Fruit fly (Drosophila melanogaster): ENCODE data around the gene ase.
A peak's percentile ranks its signal among the peaks of the same experiment; 100 is the strongest.

The ase gene

dm6 chrX:499589-500041 lies 39.1 kb downstream of the ase start (continued):
- TF ChIP-seq Doc3 (GFP tag; IDR thresholded peaks at IDR 0.05; ENCODE audit: partially characterized antibody) = no peak
- TF ChIP-seq CG9817 (tag; optimal IDR thresholded peaks at IDR 0.05) = peak; percentile 80
- peak; percentile 61 for TF ChIP-seq MTF-1 (GFP tag; optimal IDR thresholded peaks at IDR 0.05; ENCODE audit: borderline replicate concordance)
- TF ChIP-seq CG33213 (GFP tag; optimal IDR thresholded peaks at IDR 0.05) = peak; percentile 64
- peak; percentile 63; the same call in 1 of the 2 replicates for TF ChIP-seq CG32767 (GFP tag; IDR thresholded peaks at IDR 0.05)
- peak; percentile 46; the same call in 1 of the 2 replicates for TF ChIP-seq wor (GFP tag; IDR thresholded peaks at IDR 0.05)
- TF ChIP-seq CG15269 (tag; optimal IDR thresholded peaks at IDR 0.05) = peak; percentile 86
- TF ChIP-seq stc (GFP tag; IDR thresholded peaks at IDR 0.05) = peak; percentile 68
- peak; percentile 90 for TF ChIP-seq CG7556 (GFP tag; optimal IDR thresholded peaks at IDR 0.05)
- peak; percentile 45 for TF ChIP-seq pfk (GFP tag; optimal IDR thresholded peaks at IDR 0.05)
- TF ChIP-seq pzg (GFP tag; optimal IDR thresholded peaks at IDR 0.05) = peak; percentile 2
- TF ChIP-seq ab (GFP tag; optimal IDR thresholded peaks at IDR 0.05) = no peak
- TF ChIP-seq slbo (GFP tag; IDR thresholded peaks at IDR 0.05) = peak; percentile 69; the same call in 1 of the 2 replicates
- peak; percentile 84 for TF ChIP-seq nau (GFP tag; optimal IDR thresholded peaks at IDR 0.05)
- no peak for TF ChIP-seq lov (optimal IDR thresholded peaks at IDR 0.05)
- no peak for TF ChIP-seq lov (GFP tag; IDR thresholded peaks at IDR 0.05)
- peak; percentile 76 for TF ChIP-seq CG1792 (GFP tag; optimal IDR thresholded peaks at IDR 0.05)
- TF ChIP-seq CG33557 (GFP tag; optimal IDR thresholded peaks at IDR 0.05) = peak; percentile 34
- no peak for TF ChIP-seq yki (optimal IDR thresholded peaks at IDR 0.05)
- TF ChIP-seq unc-4 (GFP tag; IDR thresholded peaks at IDR 0.05; ENCODE audit: partially characterized antibody) = no peak
- peak; percentile 92 for TF ChIP-seq CG2120 (GFP tag; optimal IDR thresholded peaks at IDR 0.05)
- TF ChIP-seq NfI (GFP tag; optimal IDR thresholded peaks at IDR 0.05) = peak; percentile 84
- peak; percentile 39; the same call in 1 of the 3 replicates for TF ChIP-seq zen2 (GFP tag; IDR thresholded peaks at IDR 0.05; ENCODE audit: partially characterized antibody)
- peak; percentile 68 for TF ChIP-seq CG14441 (GFP tag; IDR thresholded peaks at IDR 0.05)
- no peak for TF ChIP-seq stwl (tag; optimal IDR thresholded peaks at IDR 0.05)
- peak; percentile 47 for TF ChIP-seq CG7928 (GFP tag; optimal IDR thresholded peaks at IDR 0.05)
- no peak for TF ChIP-seq Dll (GFP tag; IDR thresholded peaks at IDR 0.05; ENCODE audit: partially characterized antibody)
- TF ChIP-seq tin (GFP tag; optimal IDR thresholded peaks at IDR 0.05) = peak; percentile 49
- TF ChIP-seq Lpt (GFP tag; optimal IDR thresholded peaks at IDR 0.05) = no peak
- peak; percentile 89 for TF ChIP-seq Atf6 (GFP tag; IDR thresholded peaks at IDR 0.05)
- peak; percentile 74 for TF ChIP-seq vvl (GFP tag; IDR thresholded peaks at IDR 0.05)
- peak; percentile 60 for TF ChIP-seq ranshi (GFP tag; IDR thresholded peaks at IDR 0.05)
- peak; percentile 63 for TF ChIP-seq CG11247 (GFP tag; IDR thresholded peaks at IDR 0.05)
- peak; percentile 98 for TF ChIP-seq Med (GFP tag)
- TF ChIP-seq gcm2 (GFP tag; optimal IDR thresholded peaks at IDR 0.05) = no peak
- peak; percentile 69 for TF ChIP-seq pum (GFP tag; optimal IDR thresholded peaks at IDR 0.05)
- TF ChIP-seq CG10654 (GFP tag; optimal IDR thresholded peaks at IDR 0.05) = peak; percentile 66
- TF ChIP-seq CG16863 (GFP tag; optimal IDR thresholded peaks at IDR 0.05) = peak; percentile 70
- peak; percentile 51; the same call in 1 of the 2 replicates for TF ChIP-seq MBD-R2 (GFP tag; IDR thresholded peaks at IDR 0.05)
- TF ChIP-seq CG3995 (GFP tag; optimal IDR thresholded peaks at IDR 0.05) = peak; percentile 52
- peak; percentile 78 for TF ChIP-seq fd3F (GFP tag; optimal IDR thresholded peaks at IDR 0.05)
- TF ChIP-seq CG5953 (GFP tag; IDR thresholded peaks at IDR 0.05) = no peak
- TF ChIP-seq Hr78 (GFP tag; optimal IDR thresholded peaks at IDR 0.05) = peak in 1 of 2 experiments; percentile 11
- peak; percentile 65 for TF ChIP-seq CG12155 (GFP tag; optimal IDR thresholded peaks at IDR 0.05)
- no peak for TF ChIP-seq CG8478 (optimal IDR thresholded peaks at IDR 0.05)
- TF ChIP-seq CG15073 (GFP tag; optimal IDR thresholded peaks at IDR 0.05) = no peak
- TF ChIP-seq Hand (GFP tag; optimal IDR thresholded peaks at IDR 0.05) = peak; percentile 90
- TF ChIP-seq Stat92E (GFP tag; optimal IDR thresholded peaks at IDR 0.05) = peak in 1 of 3 experiments; percentile 43
- TF ChIP-seq Hsf (GFP tag; optimal IDR thresholded peaks at IDR 0.05) = peak; percentile 68
- peak; percentile 82 for TF ChIP-seq CG14014 (GFP tag; IDR thresholded peaks at IDR 0.05)
- peak; percentile 73 for TF ChIP-seq CG2875 (GFP tag; optimal IDR thresholded peaks at IDR 0.05)

Data from whole organism, embryonic.